Fruit fly (Drosophila melanogaster) Kc167 (cell line): ENCODE data around the gene CG32579.

Experiments
- Myc ChIP-seq: fragments of >200 bp; optimal IDR thresholded peaks from 2 replicates; lab custom pipeline; 2017; ENCODE audit warnings: missing external identifiers
- Sin3A ChIP-seq: fragments of >200 bp; optimal IDR thresholded peaks from 2 replicates; lab custom pipeline; 2018; ENCODE audit warnings: missing external identifiers
- insv ChIP-seq: fragments of >200 bp; optimal IDR thresholded peaks from 3 replicates; lab custom pipeline; 2018; ENCODE audit warnings: missing external identifiers
- psq ChIP-seq: fragments of >200 bp; optimal IDR thresholded peaks from 2 replicates; lab custom pipeline; 2017; ENCODE audit warnings: missing external identifiers
- ttk ChIP-seq: sonication (Bioruptor generic); optimal IDR thresholded peaks from 2 replicates; lab custom pipeline; 2017; ENCODE audit warnings: missing external identifiers

dm6 chrX:16323063-16323462 lies at the start of gene CG32579, which contains the start of gene CG9917:
- no peak for TF ChIP-seq psq (lab: Kevin White, UChicago)
- no peak for TF ChIP-seq ttk (lab: Kevin White, UChicago)
- no peak for TF ChIP-seq insv (lab: Kevin White, UChicago)
- no peak for TF ChIP-seq Myc (lab: Kevin White, UChicago)
- TF ChIP-seq Sin3A (lab: Kevin White, UChicago) = no peak
